Fruit fly (Drosophila melanogaster) whole organism, prepupa: ENCODE measurements around the gene CG42764.

Experiments used
- Blimp-1 ChIP-seq: fragments of 200-800 bp; sonication (Bioruptor generic); optimal IDR thresholded peaks from 3 replicates; lab custom pipeline; 2017; ENCODE audit warnings: missing biosample characterization, missing genetic modification characterization, mild to moderate bottlenecking, moderate library complexity, missing genetic modification reagents
- CG10631 ChIP-seq: fragments of 200-800 bp; sonication (Bioruptor generic); optimal IDR thresholded peaks from 2 replicates; lab custom pipeline; 2016; ENCODE audit warnings: missing biosample characterization, missing genetic modification characterization
- CG10669 ChIP-seq: fragments of 200-800 bp; sonication (Bioruptor generic); optimal IDR thresholded peaks from 3 replicates; lab custom pipeline; 2018; ENCODE audit warnings: missing biosample characterization, mild to moderate bottlenecking, missing genetic modification characterization, moderate library complexity
- CG11294 ChIP-seq: fragments of 200-800 bp; sonication (Bioruptor generic); IDR thresholded peaks from 2 replicates; pipeline ENCODE4 v1.3.6; 2022; ENCODE audit warnings: missing biosample characterization, missing genetic modification characterization
- CG11762 ChIP-seq: fragments of 200-800 bp; sonication (Bioruptor generic); optimal IDR thresholded peaks from 3 replicates; lab custom pipeline; 2016; ENCODE audit warnings: missing biosample characterization, missing genetic modification characterization; ENCODE audit not compliant: insufficient read depth
- CG11902 ChIP-seq: fragments of 200-800 bp; sonication (Bioruptor generic); optimal IDR thresholded peaks from 3 replicates; lab custom pipeline; 2016; ENCODE audit warnings: missing biosample characterization, missing genetic modification characterization
- CG16779 ChIP-seq: fragments of 200-800 bp; sonication (Bioruptor generic); optimal IDR thresholded peaks from 3 replicates; lab custom pipeline; 2017; ENCODE audit warnings: missing biosample characterization, mild to moderate bottlenecking, missing genetic modification characterization
- CG3032 ChIP-seq: fragments of 200-800 bp; optimal IDR thresholded peaks from 2 replicates; lab custom pipeline; 2019; ENCODE audit warnings: missing biosample characterization, mild to moderate bottlenecking, missing genetic modification characterization, moderate library complexity
- CG31627 ChIP-seq: fragments of 200-800 bp; sonication (Bioruptor generic); optimal IDR thresholded peaks from 3 replicates; lab custom pipeline; 2016; ENCODE audit warnings: missing biosample characterization, missing genetic modification characterization
- CG34406 ChIP-seq: fragments of 200-800 bp; sonication (Bioruptor generic); optimal IDR thresholded peaks from 3 replicates; lab custom pipeline; 2016; ENCODE audit warnings: missing biosample characterization, missing genetic modification characterization
- CG3919 ChIP-seq: fragments of 200-800 bp; sonication (Bioruptor generic); optimal IDR thresholded peaks from 3 replicates; lab custom pipeline; 2016; ENCODE audit warnings: missing biosample characterization, missing genetic modification characterization
- CG4318 ChIP-seq: fragments of 200-800 bp; sonication (Bioruptor generic); optimal IDR thresholded peaks from 3 replicates; lab custom pipeline; 2017; ENCODE audit warnings: missing biosample characterization, mild to moderate bottlenecking, missing genetic modification characterization
- CG6276 ChIP-seq: fragments of 200-800 bp; sonication (Bioruptor generic); optimal IDR thresholded peaks from 2 replicates; lab custom pipeline; 2017; ENCODE audit warnings: missing biosample characterization, mild to moderate bottlenecking, missing genetic modification characterization
- CG6792 ChIP-seq: fragments of 200-800 bp; sonication (Bioruptor generic); optimal IDR thresholded peaks from 3 replicates; lab custom pipeline; 2016; ENCODE audit warnings: missing biosample characterization, missing genetic modification characterization
- CG7368 ChIP-seq: fragments of 200-800 bp; sonication (Bioruptor generic); optimal IDR thresholded peaks from 3 replicates; lab custom pipeline; 2016; ENCODE audit warnings: missing biosample characterization, missing genetic modification characterization
- CG8119 ChIP-seq: fragments of 200-800 bp; sonication (Bioruptor generic); IDR thresholded peaks from 3 replicates; pipeline ENCODE4 v1.3.6; 2022; ENCODE audit warnings: missing biosample characterization, missing genetic modification characterization
- CG8319 ChIP-seq: fragments of 200-800 bp; sonication (Bioruptor generic); optimal IDR thresholded peaks from 3 replicates; lab custom pipeline; 2016; ENCODE audit warnings: missing biosample characterization, missing genetic modification characterization
- CG8632 ChIP-seq: fragments of 200-800 bp; sonication (Bioruptor generic); optimal IDR thresholded peaks from 3 replicates; lab custom pipeline; 2016; ENCODE audit warnings: missing biosample characterization, missing genetic modification characterization
- CG9139 ChIP-seq: fragments of 200-800 bp; sonication (Bioruptor generic); optimal IDR thresholded peaks from 3 replicates; lab custom pipeline; 2017; ENCODE audit warnings: missing biosample characterization, mild to moderate bottlenecking, missing genetic modification characterization
- Eip75B ChIP-seq: fragments of 200-800 bp; sonication (Bioruptor generic); optimal IDR thresholded peaks from 3 replicates; lab custom pipeline; 2016; ENCODE audit warnings: missing biosample characterization, missing genetic modification characterization
- Eip78C ChIP-seq: fragments of 200-800 bp; sonication (Bioruptor generic); peaks from one replicate; lab custom pipeline; 2016; ENCODE audit warnings: missing biosample characterization, missing genetic modification characterization
- Eip93F ChIP-seq: fragments of 200-800 bp; sonication (Bioruptor generic); optimal IDR thresholded peaks from 2 replicates; lab custom pipeline; 2016; ENCODE audit warnings: missing biosample characterization, mild to moderate bottlenecking, missing genetic modification characterization
- Ets21C ChIP-seq: fragments of 200-800 bp; sonication (Bioruptor generic); optimal IDR thresholded peaks from 3 replicates; lab custom pipeline; 2016; ENCODE audit warnings: missing biosample characterization, missing genetic modification characterization
- Ets96B ChIP-seq: fragments of 200-800 bp; optimal IDR thresholded peaks from 2 replicates; lab custom pipeline; 2019; ENCODE audit warnings: missing biosample characterization, mild to moderate bottlenecking, missing genetic modification characterization, moderate library complexity
- Gug ChIP-seq: fragments of 200-800 bp; sonication (Bioruptor generic); IDR thresholded peaks from 2 replicates; pipeline ENCODE4 v1.3.6; 2022; ENCODE audit warnings: missing biosample characterization, missing genetic modification characterization
- Hr38 ChIP-seq: sonication (Bioruptor generic); optimal IDR thresholded peaks from 2 replicates; lab custom pipeline; 2016; ENCODE audit warnings: missing biosample characterization, missing genetic modification characterization
- Hr39 ChIP-seq: fragments of 200-800 bp; sonication (Bioruptor generic); optimal IDR thresholded peaks from 2 replicates; lab custom pipeline; 2016; ENCODE audit warnings: missing biosample characterization, missing genetic modification characterization
- Hr4 ChIP-seq: fragments of 200-800 bp; sonication (Bioruptor generic); optimal IDR thresholded peaks from 3 replicates; lab custom pipeline; 2016; ENCODE audit warnings: missing biosample characterization, missing genetic modification characterization
- Lpt ChIP-seq: fragments of 200-800 bp; sonication (Bioruptor generic); optimal IDR thresholded peaks from 3 replicates; lab custom pipeline; 2016; ENCODE audit warnings: missing biosample characterization, missing genetic modification characterization
- Met ChIP-seq: fragments of 200-800 bp; sonication (Bioruptor generic); optimal IDR thresholded peaks from 3 replicates; lab custom pipeline; 2016; ENCODE audit warnings: missing biosample characterization, missing genetic modification characterization
- OdsH ChIP-seq: fragments of 200-800 bp; sonication (Bioruptor generic); optimal IDR thresholded peaks from 3 replicates; lab custom pipeline; 2016; ENCODE audit warnings: missing biosample characterization, missing genetic modification characterization
- Sox102F ChIP-seq: fragments of 200-800 bp; sonication (Bioruptor generic); optimal IDR thresholded peaks from 2 replicates; lab custom pipeline; 2016; ENCODE audit warnings: missing biosample characterization, mild to moderate bottlenecking, missing genetic modification characterization
- achi ChIP-seq: fragments of 200-800 bp; sonication (Bioruptor generic); optimal IDR thresholded peaks from 3 replicates; lab custom pipeline; 2016; ENCODE audit warnings: missing biosample characterization, missing genetic modification characterization
- acj6 ChIP-seq: fragments of 200-800 bp; sonication (Bioruptor generic); optimal IDR thresholded peaks from 3 replicates; lab custom pipeline; 2016; ENCODE audit warnings: missing biosample characterization, missing genetic modification characterization
- cyc ChIP-seq: fragments of 200-800 bp; sonication (Bioruptor generic); optimal IDR thresholded peaks from 3 replicates; lab custom pipeline; 2016; ENCODE audit warnings: missing biosample characterization, missing genetic modification characterization
- dac ChIP-seq: fragments of 200-800 bp; sonication (Bioruptor generic); optimal IDR thresholded peaks from 2 replicates; lab custom pipeline; 2017; ENCODE audit warnings: missing biosample characterization, mild to moderate bottlenecking, missing genetic modification characterization
- dsx ChIP-seq: fragments of 200-800 bp; optimal IDR thresholded peaks from 3 replicates; lab custom pipeline; 2019; ENCODE audit warnings: missing biosample characterization, mild to moderate bottlenecking, missing genetic modification characterization, moderate library complexity; ENCODE audit not compliant: poor library complexity, severe bottlenecking
- eg ChIP-seq: fragments of 200-800 bp; sonication (Bioruptor generic); IDR thresholded peaks from 3 replicates; pipeline ENCODE4 v1.3.6; 2022; ENCODE audit warnings: missing biosample characterization, missing genetic modification characterization
- esn ChIP-seq: fragments of 200-800 bp; sonication (Bioruptor generic); optimal IDR thresholded peaks from 2 replicates; lab custom pipeline; 2016; ENCODE audit warnings: missing biosample characterization, mild to moderate bottlenecking, missing genetic modification characterization, moderate library complexity
- fd59A ChIP-seq: fragments of 200-800 bp; sonication (Bioruptor generic); optimal IDR thresholded peaks from 2 replicates; lab custom pipeline; 2017; ENCODE audit warnings: missing biosample characterization, mild to moderate bottlenecking, missing genetic modification characterization, missing genetic modification reagents
- fd85E ChIP-seq: fragments of 200-800 bp; sonication (Bioruptor generic); optimal IDR thresholded peaks from 3 replicates; lab custom pipeline; 2016; ENCODE audit warnings: missing biosample characterization, missing genetic modification characterization
- fkh ChIP-seq: fragments of 200-800 bp; sonication (Bioruptor generic); optimal IDR thresholded peaks from 3 replicates; lab custom pipeline; 2017; ENCODE audit warnings: missing biosample characterization, mild to moderate bottlenecking, missing genetic modification characterization, moderate library complexity
- net ChIP-seq: fragments of 200-800 bp; sonication (Bioruptor generic); optimal IDR thresholded peaks from 3 replicates; lab custom pipeline; 2016; ENCODE audit warnings: missing biosample characterization, missing genetic modification characterization
- spab ChIP-seq: fragments of 200-800 bp; sonication (Bioruptor generic); optimal IDR thresholded peaks from 2 replicates; lab custom pipeline; 2017; ENCODE audit warnings: missing biosample characterization, mild to moderate bottlenecking, missing genetic modification characterization, missing genetic modification reagents
- ss ChIP-seq, 2 experiments: fragments of 200-800 bp; sonication (Bioruptor generic); optimal IDR thresholded peaks; 2 replicates in 1 of 2; 3 replicates in 1 of 2; lab custom pipeline; 2017 to 2018; ENCODE audit warnings: mild to moderate bottlenecking in 2 of 2, missing biosample characterization in 2 of 2, missing genetic modification characterization in 2 of 2, moderate library complexity in 1 of 2
- topi ChIP-seq: fragments of 200-800 bp; sonication (Bioruptor generic); optimal IDR thresholded peaks from 3 replicates; lab custom pipeline; 2016; ENCODE audit warnings: missing biosample characterization, missing genetic modification characterization
- vri ChIP-seq: fragments of 200-800 bp; sonication (Bioruptor generic); optimal IDR thresholded peaks from 3 replicates; lab custom pipeline; 2016; ENCODE audit warnings: missing biosample characterization, mild to moderate bottlenecking, missing genetic modification characterization

The CG42764 gene

dm6 chr3L:20509121-20509934, 43.5 kb upstream of the CG42764 start (continued):
- peak; percentile 84 for TF ChIP-seq net (GFP tag; lab: Kevin White, UChicago)
- TF ChIP-seq dsx (GFP tag; lab: Kevin White, UChicago): peak; percentile 71
- peak; percentile 72 for TF ChIP-seq CG8632 (GFP tag; lab: Kevin White, UChicago)
- peak; percentile 96 for TF ChIP-seq Eip78C (GFP tag; lab: Kevin White, UChicago)
- TF ChIP-seq Sox102F (GFP tag; lab: Kevin White, UChicago): peak; percentile 82
- peak; percentile 89 for TF ChIP-seq topi (GFP tag; lab: Kevin White, UChicago)
- peak; percentile 23; the same call in 1 of the 2 replicates for TF ChIP-seq Gug (GFP tag; lab: Robert Waterston, UW)
- TF ChIP-seq eg (GFP tag; lab: Robert Waterston, UW): peak; percentile 24; the same call in 1 of the 3 replicates
- peak; percentile 72 for TF ChIP-seq CG10669 (GFP tag; lab: Kevin White, UChicago)
- TF ChIP-seq Hr4 (GFP tag; lab: Kevin White, UChicago): peak; percentile 84
- TF ChIP-seq Lpt (GFP tag; lab: Kevin White, UChicago): peak; percentile 67
- TF ChIP-seq Eip93F (GFP tag; lab: Kevin White, UChicago): peak; percentile 45
- peak; percentile 78 for TF ChIP-seq CG3032 (tag; lab: Kevin White, UChicago)
- TF ChIP-seq cyc (GFP tag; lab: Kevin White, UChicago): peak; percentile 71
- peak; percentile 55 for TF ChIP-seq CG11762 (GFP tag; lab: Kevin White, UChicago)
- peak; percentile 59 for TF ChIP-seq CG9139 (GFP tag; lab: Kevin White, UChicago)
- peak; percentile 50 for TF ChIP-seq dac (GFP tag; lab: Kevin White, UChicago)
- peak; percentile 75 for TF ChIP-seq CG3919 (GFP tag; lab: Kevin White, UChicago)
- peak; percentile 58 for TF ChIP-seq Ets21C
- TF ChIP-seq Blimp-1 (GFP tag; lab: Kevin White, UChicago): peak; percentile 49
- TF ChIP-seq ss (GFP tag; optimal IDR thresholded peaks at IDR 0.05; lab: Kevin White, UChicago): peak; percentile 72 to 84
- TF ChIP-seq OdsH (GFP tag; lab: Kevin White, UChicago): peak; percentile 74
- TF ChIP-seq CG10631 (GFP tag; lab: Kevin White, UChicago): peak; percentile 63
- peak; percentile 72 for TF ChIP-seq Hr39
- peak; percentile 75 for TF ChIP-seq acj6 (GFP tag; lab: Kevin White, UChicago)
- peak; percentile 74; the same call in 2 of the 3 replicates for TF ChIP-seq CG8119 (GFP tag; lab: Robert Waterston, UW)
- TF ChIP-seq fd59A (GFP tag; lab: Kevin White, UChicago): peak; percentile 71
- peak; percentile 67 for TF ChIP-seq CG4318 (GFP tag; lab: Kevin White, UChicago)
- peak; percentile 50 for TF ChIP-seq CG7368 (GFP tag; lab: Kevin White, UChicago)
- TF ChIP-seq Met (GFP tag; lab: Kevin White, UChicago): peak; percentile 82
- no peak for TF ChIP-seq CG11294 (GFP tag; lab: Robert Waterston, UW)
- peak; percentile 75 for TF ChIP-seq CG6792 (GFP tag; lab: Kevin White, UChicago)
- peak; percentile 81 for TF ChIP-seq CG31627 (GFP tag; lab: Kevin White, UChicago)
- peak; percentile 82 for TF ChIP-seq CG6276

DNA sequence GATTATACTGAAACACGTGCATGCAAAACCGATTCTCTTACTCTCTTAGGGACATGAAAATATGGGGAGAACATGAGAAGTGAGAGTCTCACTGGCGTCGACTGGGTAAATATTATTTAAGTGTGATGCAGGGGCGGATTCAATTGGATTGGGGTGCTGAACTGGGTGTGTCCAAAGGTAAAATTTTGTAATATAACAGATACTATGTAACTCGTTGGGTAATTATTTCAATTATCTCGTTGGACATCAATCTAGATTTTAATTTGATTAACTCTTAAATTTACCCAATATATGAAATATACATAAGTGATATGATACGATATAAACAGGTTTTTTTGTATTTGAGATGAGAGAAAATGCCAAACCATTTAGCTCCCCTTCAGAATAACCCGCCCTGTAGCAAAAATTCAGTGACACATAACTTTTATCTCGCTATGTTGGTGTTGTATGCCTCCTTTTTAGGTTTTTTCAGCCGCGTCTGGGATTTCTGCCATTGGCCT, 42.3 kb upstream of the CG42764 start:
- peak; percentile 98 for TF ChIP-seq CG11902 (GFP tag; lab: Kevin White, UChicago)
- TF ChIP-seq CG34406 (GFP tag; lab: Kevin White, UChicago): peak; percentile 91
- TF ChIP-seq Gug (GFP tag; lab: Robert Waterston, UW): peak; percentile 90
- peak; percentile 88 for TF ChIP-seq CG8319 (GFP tag; lab: Kevin White, UChicago)
- peak; percentile 90 for TF ChIP-seq CG6792 (GFP tag; lab: Kevin White, UChicago)
- peak; percentile 87 for TF ChIP-seq spab (GFP tag; lab: Kevin White, UChicago)
- TF ChIP-seq cyc (GFP tag; lab: Kevin White, UChicago): peak; percentile 92
- peak; percentile 94 for TF ChIP-seq esn (GFP tag; lab: Kevin White, UChicago)
- no peak for TF ChIP-seq Hr38 (GFP tag; lab: Kevin White, UChicago)
- peak; percentile 75 for TF ChIP-seq fd85E (GFP tag; lab: Kevin White, UChicago)
- TF ChIP-seq achi (GFP tag; lab: Kevin White, UChicago): peak; percentile 91
- TF ChIP-seq Eip75B (GFP tag; lab: Kevin White, UChicago): peak; percentile 92
- peak; percentile 80 for TF ChIP-seq Blimp-1 (GFP tag; lab: Kevin White, UChicago)
- peak; percentile 92 for TF ChIP-seq vri
- peak; percentile 99 for TF ChIP-seq fkh (GFP tag; lab: Kevin White, UChicago)
- TF ChIP-seq Met (GFP tag; lab: Kevin White, UChicago): peak; percentile 95
- TF ChIP-seq CG9139 (GFP tag; lab: Kevin White, UChicago): peak; percentile 85
- peak; percentile 81 for TF ChIP-seq CG16779 (tag; lab: Kevin White, UChicago)
- peak; percentile 84 for TF ChIP-seq fd59A (GFP tag; lab: Kevin White, UChicago)
- TF ChIP-seq Ets96B (tag; lab: Kevin White, UChicago): peak; percentile 82
- peak; percentile 95 for TF ChIP-seq CG3919 (GFP tag; lab: Kevin White, UChicago)
- TF ChIP-seq Sox102F (GFP tag; lab: Kevin White, UChicago): peak; percentile 93
